Fruit fly (Drosophila melanogaster) whole organism, embryonic: ENCODE results near the gene Svil.

ENCODE experiments used
- ATbp ChIP-seq: fragments of 200-800 bp; sonication (Bioruptor generic); optimal IDR thresholded peaks from 2 replicates; lab custom pipeline; 2017; ENCODE audit warnings: missing biosample characterization, mild to moderate bottlenecking, missing genetic modification characterization, missing genetic modification reagents
- Aef1 ChIP-seq: fragments of 200-800 bp; sonication (Bioruptor generic); IDR thresholded peaks from 3 replicates; pipeline ENCODE4 v1.3.6; 2022; ENCODE audit warnings: missing biosample characterization, missing genetic modification characterization
- BEAF-32 ChIP-seq: fragments of 200-800 bp; sonication (Bioruptor generic); optimal IDR thresholded peaks from 3 replicates; lab custom pipeline; 2017; ENCODE audit warnings: missing biosample characterization, missing genetic modification characterization, mild to moderate bottlenecking, moderate library complexity, missing genetic modification reagents
- Blimp-1 ChIP-seq: fragments of 200-800 bp; sonication (Bioruptor generic); optimal IDR thresholded peaks from 3 replicates; lab custom pipeline; 2018; ENCODE audit warnings: missing biosample characterization, missing genetic modification characterization, mild to moderate bottlenecking, moderate library complexity, missing genetic modification reagents
- CG10267 ChIP-seq: fragments of 200-800 bp; sonication (Bioruptor generic); optimal IDR thresholded peaks from 2 replicates; lab custom pipeline; 2018; ENCODE audit warnings: missing biosample characterization, mild to moderate bottlenecking, missing genetic modification characterization, moderate library complexity
- CG10462 ChIP-seq: fragments of 200-800 bp; sonication (Bioruptor generic); optimal IDR thresholded peaks from 2 replicates; lab custom pipeline; 2016; ENCODE audit warnings: missing biosample characterization, missing genetic modification characterization
- CG10959 ChIP-seq: fragments of 200-800 bp; sonication (Bioruptor generic); IDR thresholded peaks from 2 replicates; pipeline ENCODE4 v1.3.6; 2022; ENCODE audit warnings: missing biosample characterization, missing genetic modification characterization
- CG11085 ChIP-seq: fragments of 200-800 bp; sonication (Bioruptor generic); IDR thresholded peaks from 2 replicates; pipeline ENCODE4 v1.3.6; 2022; ENCODE audit warnings: missing biosample characterization, missing genetic modification characterization
- CG12219 ChIP-seq: fragments of 200-800 bp; sonication (Bioruptor generic); optimal IDR thresholded peaks from 3 replicates; lab custom pipeline; 2018; ENCODE audit warnings: missing biosample characterization, mild to moderate bottlenecking, missing genetic modification characterization
- CG12299 ChIP-seq: fragments of 200-800 bp; sonication (Bioruptor generic); optimal IDR thresholded peaks from 2 replicates; lab custom pipeline; 2018; ENCODE audit warnings: missing biosample characterization, mild to moderate bottlenecking, missing genetic modification characterization
- CG1233 ChIP-seq: fragments of 200-800 bp; sonication (Bioruptor generic); optimal IDR thresholded peaks from 4 replicates; lab custom pipeline; 2018; ENCODE audit warnings: missing biosample characterization, mild to moderate bottlenecking, missing genetic modification characterization
- CG15479 ChIP-seq: fragments of 200-800 bp; sonication (Bioruptor generic); optimal IDR thresholded peaks from 3 replicates; lab custom pipeline; 2019; ENCODE audit warnings: missing biosample characterization, mild to moderate bottlenecking, missing genetic modification characterization, moderate library complexity
- CG15696 ChIP-seq: fragments of 200-800 bp; sonication (Bioruptor generic); optimal IDR thresholded peaks from 2 replicates; lab custom pipeline; 2019; ENCODE audit warnings: missing biosample characterization, mild to moderate bottlenecking, missing genetic modification characterization, moderate library complexity
- CG1603 ChIP-seq: fragments of 200-800 bp; sonication (Bioruptor generic); optimal IDR thresholded peaks from 2 replicates; lab custom pipeline; 2019; ENCODE audit warnings: missing biosample characterization, mild to moderate bottlenecking, missing genetic modification characterization, moderate library complexity
- CG2120 ChIP-seq: fragments of 200-800 bp; sonication (Bioruptor generic); optimal IDR thresholded peaks from 3 replicates; lab custom pipeline; 2016; ENCODE audit warnings: missing biosample characterization, missing genetic modification characterization
- CG2199 ChIP-seq: fragments of 200-800 bp; sonication (Bioruptor generic); IDR thresholded peaks from 3 replicates; pipeline ENCODE4 v1.3.6; 2022; ENCODE audit warnings: missing biosample characterization, missing genetic modification characterization
- CG2202 ChIP-seq: fragments of 200-800 bp; sonication (Bioruptor generic); optimal IDR thresholded peaks from 2 replicates; lab custom pipeline; 2018; ENCODE audit warnings: missing biosample characterization, mild to moderate bottlenecking, missing genetic modification characterization
- CG2712 ChIP-seq: fragments of 200-800 bp; optimal IDR thresholded peaks from 3 replicates; lab custom pipeline; 2019; ENCODE audit warnings: missing biosample characterization, mild to moderate bottlenecking, missing genetic modification characterization, moderate library complexity
- CG2875 ChIP-seq: fragments of 200-800 bp; sonication (Bioruptor generic); optimal IDR thresholded peaks from 2 replicates; lab custom pipeline; 2017; ENCODE audit warnings: missing biosample characterization, mild to moderate bottlenecking, missing genetic modification characterization, missing genetic modification reagents
- CG31441 ChIP-seq: fragments of 200-800 bp; sonication (Bioruptor generic); IDR thresholded peaks from 2 replicates; pipeline ENCODE4 v1.3.6; 2022; ENCODE audit warnings: missing biosample characterization, missing genetic modification characterization
- CG43689 ChIP-seq: fragments of 200-800 bp; sonication (Bioruptor generic); IDR thresholded peaks from 2 replicates; pipeline ENCODE4 v1.3.6; 2022; ENCODE audit warnings: missing biosample characterization, missing genetic modification characterization
- CG6854 ChIP-seq: fragments of 200-800 bp; sonication (Bioruptor generic); optimal IDR thresholded peaks from 3 replicates; lab custom pipeline; 2017; ENCODE audit warnings: missing biosample characterization, mild to moderate bottlenecking, missing genetic modification characterization
- CG9609 ChIP-seq: fragments of 200-800 bp; sonication (Bioruptor generic); optimal IDR thresholded peaks from 3 replicates; lab custom pipeline; 2016; ENCODE audit warnings: missing biosample characterization, missing genetic modification characterization
- CG9876 ChIP-seq: fragments of 200-800 bp; sonication (Bioruptor generic); optimal IDR thresholded peaks from 2 replicates; lab custom pipeline; 2016; ENCODE audit warnings: missing biosample characterization, missing genetic modification characterization
- CTCF ChIP-seq: fragments of 200-800 bp; sonication (Bioruptor generic); optimal IDR thresholded peaks from 2 replicates; lab custom pipeline; 2017; ENCODE audit warnings: missing biosample characterization, mild to moderate bottlenecking, missing genetic modification characterization, moderate library complexity
- Chrac-16 ChIP-seq: fragments of 200-800 bp; sonication (Bioruptor generic); optimal IDR thresholded peaks from 3 replicates; lab custom pipeline; 2016; ENCODE audit warnings: missing biosample characterization, missing genetic modification characterization
- D19A ChIP-seq: fragments of 200-800 bp; optimal IDR thresholded peaks from 3 replicates; lab custom pipeline; 2019; ENCODE audit warnings: missing biosample characterization, mild to moderate bottlenecking, missing genetic modification characterization, moderate library complexity
- Dip3 ChIP-seq: fragments of 200-800 bp; sonication (Bioruptor generic); optimal IDR thresholded peaks from 3 replicates; lab custom pipeline; 2016; ENCODE audit warnings: missing biosample characterization, missing genetic modification characterization
- H15 ChIP-seq: fragments of 200-800 bp; sonication (Bioruptor generic); IDR thresholded peaks from 3 replicates; pipeline ENCODE4 v1.3.6; 2022; ENCODE audit warnings: missing biosample characterization, missing genetic modification characterization
- Hr39 ChIP-seq: fragments of >200 bp; optimal IDR thresholded peaks from 2 replicates; lab custom pipeline; 2017
- Med ChIP-seq: fragments of 200-800 bp; sonication (Bioruptor generic); peaks from one replicate; lab custom pipeline; 2016; ENCODE audit warnings: missing biosample characterization, missing genetic modification characterization, mild to moderate bottlenecking, inconsistent platforms, moderate library complexity
- NK7.1 ChIP-seq: fragments of 200-800 bp; sonication (Bioruptor generic); optimal IDR thresholded peaks from 3 replicates; lab custom pipeline; 2016; ENCODE audit warnings: missing biosample characterization, missing genetic modification characterization
- Nf-YA ChIP-seq: fragments of 200-800 bp; sonication (Bioruptor generic); IDR thresholded peaks from 2 replicates; pipeline ENCODE4 v1.3.6; 2022; ENCODE audit warnings: missing biosample characterization, missing genetic modification characterization
- ab ChIP-seq: fragments of 200-800 bp; sonication (Bioruptor generic); optimal IDR thresholded peaks from 2 replicates; lab custom pipeline; 2016; ENCODE audit warnings: missing biosample characterization, missing genetic modification characterization
- ap ChIP-seq: fragments of 200-800 bp; sonication (Bioruptor generic); IDR thresholded peaks from 2 replicates; pipeline ENCODE4 v1.3.6; 2022; ENCODE audit warnings: missing biosample characterization, missing genetic modification characterization
- ato ChIP-seq: fragments of 200-800 bp; sonication (Bioruptor generic); IDR thresholded peaks from 2 replicates; pipeline ENCODE4 v1.3.6; 2022; ENCODE audit warnings: missing biosample characterization, missing genetic modification characterization; ENCODE audit not compliant: partially characterized antibody
- caup ChIP-seq: fragments of 200-800 bp; sonication (Bioruptor generic); optimal IDR thresholded peaks from 3 replicates; lab custom pipeline; 2017; ENCODE audit warnings: missing biosample characterization, mild to moderate bottlenecking, missing genetic modification characterization, moderate library complexity; ENCODE audit not compliant: severe bottlenecking
- cg ChIP-seq: fragments of 200-800 bp; sonication (Bioruptor generic); optimal IDR thresholded peaks from 3 replicates; lab custom pipeline; 2019; ENCODE audit warnings: missing biosample characterization, mild to moderate bottlenecking, missing genetic modification characterization, moderate library complexity
- chinmo ChIP-seq: fragments of 200-800 bp; sonication (Bioruptor generic); IDR thresholded peaks from 4 replicates; pipeline ENCODE4 v1.3.6; 2022; ENCODE audit warnings: missing biosample characterization, missing genetic modification characterization; ENCODE audit not compliant: partially characterized antibody
- corto ChIP-seq: fragments of 200-800 bp; sonication (Bioruptor generic); optimal IDR thresholded peaks from 2 replicates; lab custom pipeline; 2016; ENCODE audit warnings: missing biosample characterization, mild to moderate bottlenecking, missing genetic modification characterization, moderate library complexity
- da ChIP-seq: fragments of 200-800 bp; sonication (Bioruptor generic); optimal IDR thresholded peaks from 2 replicates; lab custom pipeline; 2016; ENCODE audit warnings: missing biosample characterization, missing genetic modification characterization
- disco-r ChIP-seq: fragments of 200-800 bp; sonication (Bioruptor generic); optimal IDR thresholded peaks from 2 replicates; lab custom pipeline; 2016; ENCODE audit warnings: missing biosample characterization, missing genetic modification characterization
- gcm2 ChIP-seq: fragments of 200-800 bp; sonication (Bioruptor generic); optimal IDR thresholded peaks from 2 replicates; lab custom pipeline; 2016; ENCODE audit warnings: missing biosample characterization, missing genetic modification characterization
- mam ChIP-seq: fragments of 200-800 bp; sonication (Bioruptor generic); optimal IDR thresholded peaks from 3 replicates; lab custom pipeline; 2016; ENCODE audit warnings: missing biosample characterization, missing genetic modification characterization
- pnt ChIP-seq: fragments of 200-800 bp; sonication (Bioruptor generic); optimal IDR thresholded peaks from 3 replicates; lab custom pipeline; 2016; ENCODE audit warnings: missing biosample characterization, missing genetic modification characterization
- pros ChIP-seq: fragments of 200-800 bp; sonication (Bioruptor generic); optimal IDR thresholded peaks from 3 replicates; lab custom pipeline; 2019; ENCODE audit warnings: missing biosample characterization, mild to moderate bottlenecking, missing genetic modification characterization, moderate library complexity
- sr ChIP-seq: fragments of 200-800 bp; sonication (Bioruptor generic); IDR thresholded peaks from 3 replicates; pipeline ENCODE4 v1.3.6; 2022; ENCODE audit warnings: missing biosample characterization, missing genetic modification characterization
- tup ChIP-seq: fragments of 200-800 bp; sonication (Bioruptor generic); optimal IDR thresholded peaks from 2 replicates; lab custom pipeline; 2016; ENCODE audit warnings: missing biosample characterization, mild to moderate bottlenecking, missing genetic modification characterization, moderate library complexity
- vnd ChIP-seq: fragments of 200-800 bp; sonication (Bioruptor generic); IDR thresholded peaks from 3 replicates; pipeline ENCODE4 v1.3.6; 2022; ENCODE audit warnings: missing biosample characterization, missing genetic modification characterization; ENCODE audit not compliant: partially characterized antibody
- wor ChIP-seq: fragments of 200-800 bp; sonication (Bioruptor generic); IDR thresholded peaks from 2 replicates; pipeline ENCODE4 v1.3.6; 2022; ENCODE audit warnings: missing biosample characterization, missing genetic modification characterization
- zen2 ChIP-seq: fragments of 200-800 bp; sonication (Bioruptor generic); IDR thresholded peaks from 3 replicates; pipeline ENCODE4 v1.3.6; 2022; ENCODE audit warnings: missing biosample characterization, missing genetic modification characterization; ENCODE audit not compliant: partially characterized antibody

Gene Svil

dm6 chr3L:2467424-2467838 lies 90.0 kb downstream of the Svil start (continued):
- peak; percentile 58 for TF ChIP-seq CG2120 (GFP tag; lab: Kevin White, UChicago)
- TF ChIP-seq tup (GFP tag; lab: Kevin White, UChicago), result no peak
- peak; percentile 36 for TF ChIP-seq CG15479
- peak; percentile 63 for TF ChIP-seq Blimp-1 (GFP tag; lab: Kevin White, UChicago)
- TF ChIP-seq CG31441, result peak; percentile 88
- peak; percentile 44 for TF ChIP-seq NK7.1
- peak; percentile 71 for TF ChIP-seq corto (GFP tag; lab: Kevin White, UChicago)
- TF ChIP-seq chinmo (GFP tag; lab: Robert Waterston, UW), result 0 out of 4 replicates have a peak, but pooled peaks have one; percentile 25
- TF ChIP-seq CG1233 (GFP tag; lab: Kevin White, UChicago), result peak; percentile 83
- peak; percentile 24 for TF ChIP-seq CG2202
- TF ChIP-seq ap (GFP tag; lab: Robert Waterston, UW), result peak; percentile 38; the same call in 1 of the 2 replicates
- peak; percentile 30 for TF ChIP-seq pros (GFP tag; lab: Kevin White, UChicago)
- TF ChIP-seq Nf-YA (GFP tag; lab: Robert Waterston, UW), result peak; percentile 57
- no peak for TF ChIP-seq BEAF-32
- TF ChIP-seq CG11085 (GFP tag; lab: Robert Waterston, UW), result peak; percentile 38; the same call in 1 of the 2 replicates
- peak; percentile 67 for TF ChIP-seq CG12219 (GFP tag; lab: Kevin White, UChicago)
- TF ChIP-seq gcm2 (GFP tag; lab: Kevin White, UChicago), result no peak
- peak; percentile 20 for TF ChIP-seq CG6854 (GFP tag; lab: Kevin White, UChicago)
- peak; percentile 91 for TF ChIP-seq Med (GFP tag; lab: Kevin White, UChicago)
- TF ChIP-seq ab (GFP tag; lab: Kevin White, UChicago), result peak; percentile 9
- TF ChIP-seq wor (GFP tag; lab: Robert Waterston, UW), result no peak
- peak; percentile 79 for TF ChIP-seq D19A (tag; lab: Kevin White, UChicago)
- peak; percentile 57; the same call in 1 of the 2 replicates for TF ChIP-seq CG10959 (GFP tag; lab: Robert Waterston, UW)
- TF ChIP-seq vnd, result no peak
- TF ChIP-seq CG2712, result peak; percentile 89
- TF ChIP-seq caup (GFP tag; lab: Kevin White, UChicago), result peak; percentile 37
- TF ChIP-seq CG12299, result peak; percentile 44
- 0 out of 3 replicates have a peak, but pooled peaks have one; percentile 31 for TF ChIP-seq sr
- TF ChIP-seq disco-r (GFP tag; lab: Kevin White, UChicago), result no peak
- no peak; the same call in 1 of the 2 replicates for TF ChIP-seq CG43689 (GFP tag; lab: Robert Waterston, UW)
- no peak for TF ChIP-seq cg (GFP tag; lab: Kevin White, UChicago)
- TF ChIP-seq CG10267, result peak; percentile 74
- peak; percentile 20 for TF ChIP-seq CG9876 (GFP tag; lab: Kevin White, UChicago)
- no peak for TF ChIP-seq Hr39 (lab: Kevin White, UChicago)
- peak; percentile 25 for TF ChIP-seq CG1603
- peak; percentile 42; the same call in 2 of the 3 replicates for TF ChIP-seq Aef1
- TF ChIP-seq CG10462 (GFP tag; lab: Kevin White, UChicago), result peak; percentile 41
- peak; percentile 21 for TF ChIP-seq CG2875
- 0 out of 3 replicates have a peak, but pooled peaks have one; percentile 19 for TF ChIP-seq CG2199
- TF ChIP-seq Chrac-16 (GFP tag; lab: Kevin White, UChicago), result peak; percentile 40
- TF ChIP-seq ATbp (GFP tag; lab: Kevin White, UChicago), result peak; percentile 64
- TF ChIP-seq H15, result peak; percentile 51; the same call in 1 of the 3 replicates
- peak; percentile 4 for TF ChIP-seq Dip3 (GFP tag; lab: Kevin White, UChicago)
- TF ChIP-seq CTCF (GFP tag; lab: Kevin White, UChicago), result no peak
- no peak for TF ChIP-seq mam (GFP tag; lab: Kevin White, UChicago)
- TF ChIP-seq pnt, result peak; percentile 47
- TF ChIP-seq CG15696, result peak; percentile 81
- no peak for TF ChIP-seq ato (GFP tag; lab: Robert Waterston, UW)
- peak; percentile 26 for TF ChIP-seq CG9609 (GFP tag; lab: Kevin White, UChicago)
- peak; percentile 42 for TF ChIP-seq da
- no peak for TF ChIP-seq zen2 (GFP tag; lab: Robert Waterston, UW)
